Fruit fly (Drosophila melanogaster) Kc167 (cell line): ENCODE results near the gene tacc.

ENCODE experiments used
- Myc ChIP-seq: fragments of >200 bp; optimal IDR thresholded peaks from 2 replicates; lab custom pipeline; 2017; ENCODE audit warnings: missing external identifiers
- psq ChIP-seq: fragments of >200 bp; optimal IDR thresholded peaks from 2 replicates; lab custom pipeline; 2017; ENCODE audit warnings: missing external identifiers

DNA sequence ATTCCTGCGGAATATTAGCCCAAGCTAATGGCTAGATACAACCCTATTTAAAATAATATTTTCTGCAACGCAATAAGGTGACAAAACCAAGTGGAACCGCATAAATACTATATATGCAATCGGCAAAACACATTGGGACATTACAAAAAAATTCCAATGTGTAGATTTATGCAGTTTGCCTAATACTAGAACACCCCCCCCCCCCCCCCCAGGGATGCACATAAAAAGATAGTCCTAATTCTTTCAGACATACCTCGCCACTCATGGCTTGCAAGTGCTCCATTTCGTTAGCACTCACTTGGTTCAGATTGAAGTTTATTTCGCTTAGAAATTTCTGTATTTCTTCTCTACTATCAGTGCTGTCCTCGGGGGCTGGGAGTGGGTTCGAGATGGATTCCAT, 3.3 kb downstream of the tacc start:
- TF ChIP-seq Myc (lab: Kevin White, UChicago) = no peak
- TF ChIP-seq psq = no peak
